Fruit fly (Drosophila melanogaster): ENCODE results near the gene CG11970.

The CG11970 gene

dm6 chr3R:8984602-8985074 is at the start of gene CG11970:
Gene CG11970 (plus strand): TSS chr3R:8984718.
- TF ChIP-seq cic (GFP tag; optimal IDR thresholded peaks at IDR 0.05) = peak; percentile 0
- TF ChIP-seq bab1 (GFP tag; optimal IDR thresholded peaks at IDR 0.05) = peak; percentile 32
- TF ChIP-seq tj (GFP tag; optimal IDR thresholded peaks at IDR 0.05) = no peak
- peak; percentile 54 for TF ChIP-seq Crg-1 (GFP tag; optimal IDR thresholded peaks at IDR 0.05)
- peak; percentile 80 for TF ChIP-seq CG11617 (GFP tag; optimal IDR thresholded peaks at IDR 0.05)
- TF ChIP-seq pad (GFP tag; optimal IDR thresholded peaks at IDR 0.05) = peak; percentile 38
- peak; percentile 7 for TF ChIP-seq CG7101 (tag; optimal IDR thresholded peaks at IDR 0.05)
- peak; percentile 5 for TF ChIP-seq Clk (GFP tag; optimal IDR thresholded peaks at IDR 0.05)
- TF ChIP-seq kay (GFP tag; ENCODE audit: borderline replicate concordance) = no peak
- peak; percentile 74 for TF ChIP-seq CG1620 (GFP tag; optimal IDR thresholded peaks at IDR 0.05)
- peak; percentile 65 for TF ChIP-seq Mnt (GFP tag; optimal IDR thresholded peaks at IDR 0.05)
- TF ChIP-seq CG14711 (tag; optimal IDR thresholded peaks at IDR 0.05) = peak; percentile 11
- TF ChIP-seq CG7045 (GFP tag; optimal IDR thresholded peaks at IDR 0.05) = no peak
- peak; percentile 70 for TF ChIP-seq Hr96 (GFP tag; optimal IDR thresholded peaks at IDR 0.05)
- TF ChIP-seq toe (GFP tag; optimal IDR thresholded peaks at IDR 0.05) = peak; percentile 83
- TF ChIP-seq CG5204 (GFP tag; optimal IDR thresholded peaks at IDR 0.05) = no peak
- TF ChIP-seq cnc (optimal IDR thresholded peaks at IDR 0.05) = no peak
- peak; percentile 12 for TF ChIP-seq ovo (GFP tag; optimal IDR thresholded peaks at IDR 0.05)
- TF ChIP-seq CG12768 (GFP tag; optimal IDR thresholded peaks at IDR 0.05) = no peak
- peak; percentile 38 for TF ChIP-seq CG33017 (tag; optimal IDR thresholded peaks at IDR 0.05)

DNA sequence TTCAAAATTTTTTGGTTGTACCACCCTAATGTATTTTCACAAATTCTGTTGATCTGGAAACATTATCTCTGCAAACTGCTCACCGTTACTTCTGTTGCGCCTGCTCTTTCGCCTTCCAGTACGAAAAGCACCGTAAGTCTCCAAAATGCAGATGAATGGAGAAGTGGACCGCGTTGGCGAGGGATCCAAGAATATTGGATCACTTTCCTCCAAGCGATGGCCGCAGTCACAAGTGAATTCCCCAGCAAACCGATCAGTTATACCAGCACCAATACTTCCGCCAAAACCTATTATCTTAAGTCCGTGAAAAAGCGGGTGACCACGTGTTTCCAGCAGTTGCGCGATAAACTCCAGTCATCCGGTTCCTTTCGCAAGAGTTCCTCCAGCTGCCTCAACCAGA is 49.6 kb upstream of the CG11970 start, which contains the start of gene osk:
TSS of gene osk (plus strand) at position 197 of the 400 bp plus-strand sequence.
- TF ChIP-seq CG5204 (GFP tag; optimal IDR thresholded peaks at IDR 0.05) (no peak), CG12768 (GFP tag; optimal IDR thresholded peaks at IDR 0.05) (no peak), cnc (optimal IDR thresholded peaks at IDR 0.05) (no peak), Crg-1 (GFP tag; optimal IDR thresholded peaks at IDR 0.05) (no peak), ovo (GFP tag; optimal IDR thresholded peaks at IDR 0.05) (peak; percentile 76), CG7101 (tag; optimal IDR thresholded peaks at IDR 0.05) (no peak), cic (GFP tag; optimal IDR thresholded peaks at IDR 0.05) (no peak), Mnt (GFP tag; optimal IDR thresholded peaks at IDR 0.05) (no peak), kay (GFP tag; ENCODE audit: borderline replicate concordance) (no peak), CG14711 (tag; optimal IDR thresholded peaks at IDR 0.05) (no peak), CG33017 (tag; optimal IDR thresholded peaks at IDR 0.05) (no peak), pad (GFP tag; optimal IDR thresholded peaks at IDR 0.05) (peak; percentile 96), Hr96 (GFP tag; optimal IDR thresholded peaks at IDR 0.05) (no peak), CG7045 (GFP tag; optimal IDR thresholded peaks at IDR 0.05) (no peak), bab1 (GFP tag; optimal IDR thresholded peaks at IDR 0.05) (no peak), toe (GFP tag; optimal IDR thresholded peaks at IDR 0.05) (no peak)

dm6 chr3R:8938494-8939404 is 45.8 kb upstream of the CG11970 start, which contains the start of gene ScsbetaA:
Gene ScsbetaA (plus strand): TSS chr3R:8938724.
- TF ChIP-seq Clk (GFP tag; optimal IDR thresholded peaks at IDR 0.05) (no peak), cic (GFP tag; optimal IDR thresholded peaks at IDR 0.05) (peak; percentile 82), bab1 (GFP tag; optimal IDR thresholded peaks at IDR 0.05) (peak; percentile 5), cnc (optimal IDR thresholded peaks at IDR 0.05) (no peak), CG1620 (GFP tag; optimal IDR thresholded peaks at IDR 0.05) (no peak), CG14711 (tag; optimal IDR thresholded peaks at IDR 0.05) (peak; percentile 23), CG33017 (tag; optimal IDR thresholded peaks at IDR 0.05) (no peak), pad (GFP tag; optimal IDR thresholded peaks at IDR 0.05) (peak; percentile 20), tj (GFP tag; optimal IDR thresholded peaks at IDR 0.05) (peak; percentile 75), Crg-1 (GFP tag; optimal IDR thresholded peaks at IDR 0.05) (no peak), kay (GFP tag; ENCODE audit: borderline replicate concordance) (peak; percentile 80), CG5204 (GFP tag; optimal IDR thresholded peaks at IDR 0.05) (no peak), Mnt (GFP tag; optimal IDR thresholded peaks at IDR 0.05) (no peak), ovo (GFP tag; optimal IDR thresholded peaks at IDR 0.05) (peak; percentile 50), CG12768 (GFP tag; optimal IDR thresholded peaks at IDR 0.05) (peak; percentile 10), CG7045 (GFP tag; optimal IDR thresholded peaks at IDR 0.05) (no peak), CG11617 (GFP tag; optimal IDR thresholded peaks at IDR 0.05) (peak; percentile 3), CG7101 (tag; optimal IDR thresholded peaks at IDR 0.05) (no peak), Hr96 (GFP tag; optimal IDR thresholded peaks at IDR 0.05) (no peak), toe (GFP tag; optimal IDR thresholded peaks at IDR 0.05) (peak; percentile 40)

DNA sequence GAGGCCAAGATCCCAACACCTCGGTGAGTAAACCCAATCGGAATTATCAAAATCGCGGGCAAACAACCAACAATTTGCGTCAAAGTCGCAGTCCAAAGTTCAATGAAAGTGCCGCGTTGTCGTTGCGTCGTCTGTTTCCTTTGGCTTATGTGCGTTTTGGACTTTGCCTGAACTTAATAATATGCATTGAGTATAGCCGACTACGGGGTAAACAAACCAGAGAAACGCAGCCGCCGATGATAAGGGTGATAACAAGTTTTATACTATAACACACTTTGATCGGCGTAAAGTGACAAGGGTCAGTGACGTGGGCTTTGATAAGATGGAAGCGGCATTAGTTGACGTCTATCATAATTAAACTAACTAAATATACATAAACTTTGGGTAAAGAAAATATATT is 44.8 kb upstream of the CG11970 start:
- TF ChIP-seq Crg-1 (GFP tag; optimal IDR thresholded peaks at IDR 0.05) = no peak
- peak; percentile 23 for TF ChIP-seq Hr96 (GFP tag; optimal IDR thresholded peaks at IDR 0.05)
- no peak for TF ChIP-seq CG7101 (tag; optimal IDR thresholded peaks at IDR 0.05)
- peak; percentile 96 for TF ChIP-seq CG12768 (GFP tag; optimal IDR thresholded peaks at IDR 0.05)
- TF ChIP-seq CG5204 (GFP tag; optimal IDR thresholded peaks at IDR 0.05) = no peak
- no peak for TF ChIP-seq CG11617 (GFP tag; optimal IDR thresholded peaks at IDR 0.05)
- TF ChIP-seq CG1620 (GFP tag; optimal IDR thresholded peaks at IDR 0.05) = no peak
- TF ChIP-seq cic (GFP tag; optimal IDR thresholded peaks at IDR 0.05) = peak; percentile 30
- peak; percentile 48 for TF ChIP-seq CG33017 (tag; optimal IDR thresholded peaks at IDR 0.05)
- peak; percentile 86 for TF ChIP-seq kay (GFP tag; ENCODE audit: borderline replicate concordance)

- TF ChIP-seq Mnt (GFP tag; optimal IDR thresholded peaks at IDR 0.05) (peak; percentile 89), CG1620 (GFP tag; optimal IDR thresholded peaks at IDR 0.05) (peak; percentile 27), CG12768 (GFP tag; optimal IDR thresholded peaks at IDR 0.05) (no peak), CG14711 (tag; optimal IDR thresholded peaks at IDR 0.05) (peak; percentile 32), CG7045 (GFP tag; optimal IDR thresholded peaks at IDR 0.05) (no peak), CG33017 (tag; optimal IDR thresholded peaks at IDR 0.05) (peak; percentile 3), toe (GFP tag; optimal IDR thresholded peaks at IDR 0.05) (peak; percentile 29), ovo (GFP tag; optimal IDR thresholded peaks at IDR 0.05) (no peak), CG7101 (tag; optimal IDR thresholded peaks at IDR 0.05) (peak; percentile 49), bab1 (GFP tag; optimal IDR thresholded peaks at IDR 0.05) (peak; percentile 66)
Measured at dm6 chr3R:8944866-8945265, 39.7 kb upstream of the CG11970 start, which contains the start of gene CG11964. Gene CG11964 (minus strand): TSS chr3R:8945020.
